Fruit fly (Drosophila melanogaster) whole organism, pupa: Measurements from ENCODE around the gene UQCR-6.4L.
"Not testable (repeated sequence)": the region's sequence is repeated elsewhere in the genome, so short reads cannot be mapped to it uniquely, and the experiment has no call there.

Experiments used
- CG10348 ChIP-seq: fragments of 200-800 bp; sonication (Bioruptor generic); IDR thresholded peaks from 2 replicates; pipeline ENCODE4 v1.3.6; 2022; ENCODE audit warnings: missing biosample characterization, missing genetic modification characterization
- CG12605 ChIP-seq: fragments of 200-800 bp; sonication (Bioruptor generic); IDR thresholded peaks from 2 replicates; pipeline ENCODE4 v1.3.6; 2022; ENCODE audit warnings: missing biosample characterization, missing genetic modification characterization
- CG13204 ChIP-seq: fragments of 200-800 bp; sonication (Bioruptor generic); optimal IDR thresholded peaks from 2 replicates; lab custom pipeline; 2018; ENCODE audit warnings: missing biosample characterization, mild to moderate bottlenecking, missing genetic modification characterization, moderate library complexity
- CG14655 ChIP-seq: fragments of 200-800 bp; sonication (Bioruptor generic); optimal IDR thresholded peaks from 3 replicates; lab custom pipeline; 2017; ENCODE audit warnings: mild to moderate bottlenecking, missing biosample characterization, missing genetic modification reagents, missing genetic modification characterization
- CG15710 ChIP-seq: fragments of 200-800 bp; sonication (Bioruptor generic); optimal IDR thresholded peaks from 2 replicates; lab custom pipeline; 2018; ENCODE audit warnings: missing biosample characterization, mild to moderate bottlenecking, missing genetic modification characterization, moderate library complexity
- CG17806 ChIP-seq: fragments of 200-800 bp; sonication (Bioruptor generic); optimal IDR thresholded peaks from 2 replicates; lab custom pipeline; 2018; ENCODE audit warnings: missing biosample characterization, mild to moderate bottlenecking, missing genetic modification characterization, moderate library complexity
- CG32121 ChIP-seq: fragments of 200-800 bp; sonication (Bioruptor generic); IDR thresholded peaks from 2 replicates; pipeline ENCODE4 v1.3.6; 2022; ENCODE audit warnings: missing biosample characterization, missing genetic modification characterization
- CG34367 ChIP-seq: fragments of 200-800 bp; sonication (Bioruptor generic); optimal IDR thresholded peaks from 2 replicates; lab custom pipeline; 2018; ENCODE audit warnings: missing biosample characterization, mild to moderate bottlenecking, missing genetic modification characterization
- CG4496 ChIP-seq: fragments of 200-800 bp; sonication (Bioruptor generic); IDR thresholded peaks from 3 replicates; pipeline ENCODE4 v1.3.6; 2022; ENCODE audit warnings: missing biosample characterization, missing genetic modification characterization
- CG8159 ChIP-seq: fragments of 200-800 bp; sonication (Bioruptor generic); optimal IDR thresholded peaks from 3 replicates; lab custom pipeline; 2018; ENCODE audit warnings: missing biosample characterization, mild to moderate bottlenecking, missing genetic modification characterization, moderate library complexity
- CG8301 ChIP-seq: fragments of 200-800 bp; sonication (Bioruptor generic); optimal IDR thresholded peaks from 2 replicates; lab custom pipeline; 2018; ENCODE audit warnings: missing biosample characterization, mild to moderate bottlenecking, missing genetic modification characterization
- CG9948 ChIP-seq: fragments of 200-800 bp; sonication (Bioruptor generic); optimal IDR thresholded peaks from 2 replicates; lab custom pipeline; 2018; ENCODE audit warnings: missing biosample characterization, mild to moderate bottlenecking, missing genetic modification characterization, moderate library complexity
- D1 ChIP-seq: fragments of 200-800 bp; sonication (Bioruptor generic); optimal IDR thresholded peaks from 2 replicates; lab custom pipeline; 2018; ENCODE audit warnings: missing biosample characterization, mild to moderate bottlenecking, missing genetic modification characterization, moderate library complexity
- EcR ChIP-seq: fragments of 200-800 bp; sonication (Bioruptor generic); optimal IDR thresholded peaks from 3 replicates; lab custom pipeline; 2019; ENCODE audit warnings: missing biosample characterization, missing genetic modification characterization, mild to moderate bottlenecking, moderate library complexity, missing genetic modification reagents
- Ets98B ChIP-seq: fragments of 200-800 bp; sonication (Bioruptor generic); IDR thresholded peaks from 2 replicates; pipeline ENCODE4 v1.3.6; 2022; ENCODE audit warnings: missing biosample characterization, missing genetic modification characterization
- Pif1A ChIP-seq: fragments of 200-800 bp; sonication (Bioruptor generic); optimal IDR thresholded peaks from 3 replicates; lab custom pipeline; 2016; ENCODE audit warnings: missing biosample characterization, missing genetic modification characterization
- Pif1B ChIP-seq: fragments of 200-800 bp; sonication (Bioruptor generic); optimal IDR thresholded peaks from 3 replicates; lab custom pipeline; 2016; ENCODE audit warnings: missing biosample characterization, missing genetic modification characterization
- Snoo ChIP-seq: fragments of 200-800 bp; sonication (Bioruptor generic); optimal IDR thresholded peaks from 3 replicates; lab custom pipeline; 2017; ENCODE audit warnings: missing biosample characterization, mild to moderate bottlenecking, missing genetic modification characterization, inconsistent platforms
- fd96Ca ChIP-seq: fragments of 200-800 bp; sonication (Bioruptor generic); IDR thresholded peaks from 3 replicates; pipeline ENCODE4 v1.3.6; 2022; ENCODE audit warnings: missing biosample characterization, missing genetic modification characterization
- rn ChIP-seq: fragments of 200-800 bp; sonication (Bioruptor generic); IDR thresholded peaks from 2 replicates; pipeline ENCODE4 v1.3.6; 2022; ENCODE audit warnings: missing biosample characterization, missing genetic modification characterization

UQCR-6.4L gene

dm6 chr3L:16572208-16572607 is 5.7 kb downstream of the UQCR-6.4L start:
- TF ChIP-seq CG13204 (GFP tag; lab: Kevin White, UChicago): no peak
- peak; percentile 41; the same call in 1 of the 2 replicates for TF ChIP-seq Ets98B
- TF ChIP-seq CG32121: 0 out of 2 replicates have a peak, but pooled peaks have one; percentile 17
- no peak for TF ChIP-seq Pif1A
- TF ChIP-seq EcR: no peak
- no peak for TF ChIP-seq CG8159 (tag; lab: Kevin White, UChicago)
- no peak for TF ChIP-seq CG15710
- no peak for TF ChIP-seq CG17806 (tag; lab: Kevin White, UChicago)
- TF ChIP-seq Pif1B (GFP tag; lab: Kevin White, UChicago): no peak
- TF ChIP-seq CG14655 (GFP tag; lab: Kevin White, UChicago): no peak
- no peak for TF ChIP-seq D1 (tag; lab: Kevin White, UChicago)
- no peak for TF ChIP-seq fd96Ca (GFP tag; lab: Robert Waterston, UW)
- no peak for TF ChIP-seq CG4496 (GFP tag; lab: Robert Waterston, UW)
- TF ChIP-seq, all 21 proteins: peak for 2

- TF ChIP-seq CG4496 (GFP tag; lab: Robert Waterston, UW); CG12605 (GFP tag; lab: Robert Waterston, UW); CG9948 (tag; lab: Kevin White, UChicago): not testable (repeated sequence)
- TF ChIP-seq, all 21 proteins: peak for 0; not testable (repeated sequence) for 21
Observed at dm6 chr3L:16573234-16573633, 6.7 kb downstream of the UQCR-6.4L start, which contains the start of gene Mipp1. Gene Mipp1 (minus strand): TSS chr3L:16573334.

dm6 chr3L:16574307-16574946 is 7.9 kb downstream of the UQCR-6.4L start, which contains the start of gene mbf1:
Gene mbf1 (plus strand): TSS chr3L:16574436.
- TF ChIP-seq Pif1B (GFP tag; lab: Kevin White, UChicago) (no peak), Ets98B (no peak), CG10348 (no peak)
- TF ChIP-seq, all 21 proteins: peak for 0

- no peak for TF ChIP-seq CG13204 (GFP tag; lab: Kevin White, UChicago)
- TF ChIP-seq CG10348: no peak
Observed at dm6 chr3L:16580049-16580448, 13.5 kb downstream of the UQCR-6.4L start, which contains the start of gene nxf2. Gene nxf2 (minus strand): TSS chr3L:16580306.

dm6 chr3L:16581201-16581705 is 14.7 kb downstream of the UQCR-6.4L start, which contains the start of gene Smn:
Gene Smn (minus strand): TSS chr3L:16581547.
- TF ChIP-seq CG34367 (tag; lab: Kevin White, UChicago) (peak; percentile 17), D1 (tag; lab: Kevin White, UChicago) (no peak), CG4496 (GFP tag; lab: Robert Waterston, UW) (no peak), Ets98B (peak; percentile 17; the same call in 1 of the 2 replicates), CG13204 (GFP tag; lab: Kevin White, UChicago) (no peak), Snoo (peak; percentile 33), CG8301 (tag; lab: Kevin White, UChicago) (peak; percentile 41), CG8159 (tag; lab: Kevin White, UChicago) (no peak), CG15710 (peak; percentile 36), CG9948 (tag; lab: Kevin White, UChicago) (peak; percentile 2), Pif1B (GFP tag; lab: Kevin White, UChicago) (no peak)

- TF ChIP-seq fd96Ca (GFP tag; lab: Robert Waterston, UW) (no peak), CG34367 (tag; lab: Kevin White, UChicago) (no peak), CG14655 (GFP tag; lab: Kevin White, UChicago) (no peak), Pif1A (no peak), EcR (no peak), CG32121 (0 out of 2 replicates have a peak, but pooled peaks have one; percentile 20), CG8159 (tag; lab: Kevin White, UChicago) (no peak), CG10348 (no peak), Snoo (peak; percentile 12), CG4496 (GFP tag; lab: Robert Waterston, UW) (no peak), rn (GFP tag; lab: Robert Waterston, UW) (no peak), CG12605 (GFP tag; lab: Robert Waterston, UW) (no peak), D1 (tag; lab: Kevin White, UChicago) (no peak), CG15710 (peak; percentile 24), Ets98B (peak; percentile 32; the same call in 1 of the 2 replicates)
Observed at dm6 chr3L:16582678-16583315, 16.2 kb downstream of the UQCR-6.4L start, which contains the start of gene Rpn12. Gene Rpn12 (plus strand): TSS chr3L:16583028.

- TF ChIP-seq EcR (no peak), CG4496 (GFP tag; lab: Robert Waterston, UW) (peak; percentile 51; the same call in 1 of the 3 replicates)
Observed at dm6 chr3L:16584074-16584578, 17.6 kb downstream of the UQCR-6.4L start, which contains the start of gene UQCR-C2. Gene UQCR-C2 (plus strand): TSS chr3L:16584124.
